Fruit fly (Drosophila melanogaster) whole organism, embryonic: ENCODE measurements around the gene His3.3A.

Source experiments
- BEAF-32 ChIP-seq: fragments of 200-800 bp; sonication (Bioruptor generic); optimal IDR thresholded peaks from 3 replicates; lab custom pipeline; 2017; ENCODE audit warnings: missing biosample characterization, missing genetic modification characterization, mild to moderate bottlenecking, moderate library complexity, missing genetic modification reagents
- Bdp1 ChIP-seq: fragments of 200-800 bp; sonication (Bioruptor generic); optimal IDR thresholded peaks from 3 replicates; lab custom pipeline; 2016; ENCODE audit warnings: missing biosample characterization, missing genetic modification characterization
- CG11247 ChIP-seq: fragments of 200-800 bp; sonication (Bioruptor generic); IDR thresholded peaks from 2 replicates; pipeline ENCODE4 v1.3.6; 2022; ENCODE audit warnings: missing biosample characterization, missing genetic modification characterization
- CG12071 ChIP-seq: fragments of 200-800 bp; sonication (Bioruptor generic); optimal IDR thresholded peaks from 3 replicates; lab custom pipeline; 2018; ENCODE audit warnings: missing biosample characterization, mild to moderate bottlenecking, missing genetic modification characterization
- CG12155 ChIP-seq: fragments of 200-800 bp; sonication (Bioruptor generic); optimal IDR thresholded peaks from 3 replicates; lab custom pipeline; 2016; ENCODE audit warnings: missing biosample characterization, missing genetic modification characterization
- CG12299 ChIP-seq: fragments of 200-800 bp; sonication (Bioruptor generic); optimal IDR thresholded peaks from 2 replicates; lab custom pipeline; 2018; ENCODE audit warnings: missing biosample characterization, mild to moderate bottlenecking, missing genetic modification characterization
- CG12769 ChIP-seq: fragments of 200-800 bp; sonication (Bioruptor generic); optimal IDR thresholded peaks from 2 replicates; lab custom pipeline; 2019; ENCODE audit warnings: missing biosample characterization, mild to moderate bottlenecking, missing genetic modification characterization, moderate library complexity
- CG13287 ChIP-seq: fragments of 200-800 bp; sonication (Bioruptor generic); IDR thresholded peaks from 2 replicates; pipeline ENCODE4 v1.3.6; 2022; ENCODE audit warnings: missing biosample characterization, missing genetic modification characterization; ENCODE audit not compliant: partially characterized antibody
- CG13424 ChIP-seq: fragments of 200-800 bp; sonication (Bioruptor generic); optimal IDR thresholded peaks from 2 replicates; lab custom pipeline; 2019; ENCODE audit warnings: missing biosample characterization, mild to moderate bottlenecking, missing genetic modification characterization, moderate library complexity
- CG15011 ChIP-seq: fragments of 200-800 bp; sonication (Bioruptor generic); optimal IDR thresholded peaks from 3 replicates; lab custom pipeline; 2018; ENCODE audit warnings: missing biosample characterization, mild to moderate bottlenecking, missing genetic modification characterization
- CG15479 ChIP-seq: fragments of 200-800 bp; sonication (Bioruptor generic); optimal IDR thresholded peaks from 3 replicates; lab custom pipeline; 2019; ENCODE audit warnings: missing biosample characterization, mild to moderate bottlenecking, missing genetic modification characterization, moderate library complexity
- CG18476 ChIP-seq: fragments of 200-800 bp; sonication (Bioruptor generic); optimal IDR thresholded peaks from 2 replicates; lab custom pipeline; 2016; ENCODE audit warnings: missing biosample characterization, mild to moderate bottlenecking, missing genetic modification characterization
- CG18764 ChIP-seq: fragments of 200-800 bp; sonication (Bioruptor generic); optimal IDR thresholded peaks from 3 replicates; lab custom pipeline; 2016; ENCODE audit warnings: missing biosample characterization, missing genetic modification characterization
- CG31441 ChIP-seq: fragments of 200-800 bp; sonication (Bioruptor generic); IDR thresholded peaks from 2 replicates; pipeline ENCODE4 v1.3.6; 2022; ENCODE audit warnings: missing biosample characterization, missing genetic modification characterization
- CG34224 ChIP-seq: fragments of 200-800 bp; sonication (Bioruptor generic); IDR thresholded peaks from 3 replicates; pipeline ENCODE4 v1.3.6; 2022; ENCODE audit warnings: missing biosample characterization, missing genetic modification characterization; ENCODE audit not compliant: partially characterized antibody
- CG34376 ChIP-seq: fragments of 200-800 bp; sonication (Bioruptor generic); optimal IDR thresholded peaks from 2 replicates; lab custom pipeline; 2018; ENCODE audit warnings: missing biosample characterization, mild to moderate bottlenecking, missing genetic modification characterization
- CG34422 ChIP-seq: fragments of 200-800 bp; sonication (Bioruptor generic); IDR thresholded peaks from 3 replicates; pipeline ENCODE4 v1.3.6; 2022; ENCODE audit warnings: missing biosample characterization, missing genetic modification characterization
- CG4282 ChIP-seq: fragments of 200-800 bp; sonication (Bioruptor generic); optimal IDR thresholded peaks from 2 replicates; lab custom pipeline; 2016; ENCODE audit warnings: missing biosample characterization, missing genetic modification characterization
- CG4404 ChIP-seq: fragments of 200-800 bp; sonication (Bioruptor generic); IDR thresholded peaks from 2 replicates; pipeline ENCODE4 v1.3.6; 2022; ENCODE audit warnings: missing biosample characterization, missing genetic modification characterization
- CG4707 ChIP-seq: fragments of 200-800 bp; sonication (Bioruptor generic); optimal IDR thresholded peaks from 2 replicates; lab custom pipeline; 2018; ENCODE audit warnings: missing biosample characterization, mild to moderate bottlenecking, missing genetic modification characterization, moderate library complexity
- CG6254 ChIP-seq: fragments of 200-800 bp; sonication (Bioruptor generic); optimal IDR thresholded peaks from 3 replicates; lab custom pipeline; 2017; ENCODE audit warnings: mild to moderate bottlenecking, missing biosample characterization, missing genetic modification reagents, missing genetic modification characterization
- CG6689 ChIP-seq: fragments of 200-800 bp; sonication (Bioruptor generic); IDR thresholded peaks from 2 replicates; pipeline ENCODE4 v1.3.6; 2022; ENCODE audit warnings: missing biosample characterization, missing genetic modification characterization
- CG6854 ChIP-seq: fragments of 200-800 bp; sonication (Bioruptor generic); optimal IDR thresholded peaks from 3 replicates; lab custom pipeline; 2017; ENCODE audit warnings: missing biosample characterization, mild to moderate bottlenecking, missing genetic modification characterization
- CG8290 ChIP-seq, 3 experiments: fragments of 200-800 bp; sonication (Bioruptor generic); optimal IDR thresholded peaks; 2 replicates each; lab custom pipeline; 2016 to 2019; ENCODE audit warnings: missing biosample characterization in 3 of 3, missing genetic modification characterization in 3 of 3, mild to moderate bottlenecking in 2 of 3, moderate library complexity in 1 of 3
- CG9876 ChIP-seq: fragments of 200-800 bp; sonication (Bioruptor generic); optimal IDR thresholded peaks from 2 replicates; lab custom pipeline; 2016; ENCODE audit warnings: missing biosample characterization, missing genetic modification characterization
- Dbx ChIP-seq: fragments of 200-800 bp; sonication (Bioruptor generic); IDR thresholded peaks from 3 replicates; pipeline ENCODE4 v1.3.6; 2022; ENCODE audit warnings: missing biosample characterization, missing genetic modification characterization
- Dip2 ChIP-seq: fragments of 200-800 bp; sonication (Bioruptor generic); IDR thresholded peaks from 2 replicates; pipeline ENCODE4 v1.3.6; 2022; ENCODE audit warnings: missing biosample characterization, missing genetic modification characterization
- GATAe ChIP-seq: fragments of 200-800 bp; sonication (Bioruptor generic); conservative IDR thresholded peaks from 2 replicates; pipeline ENCODE4 v1.3.6; 2022; ENCODE audit warnings: missing biosample characterization, missing genetic modification characterization
- MTF-1 ChIP-seq: fragments of 200-800 bp; sonication (Bioruptor generic); optimal IDR thresholded peaks from 2 replicates; lab custom pipeline; 2018; ENCODE audit warnings: missing biosample characterization, mild to moderate bottlenecking, missing genetic modification characterization, borderline replicate concordance
- Med ChIP-seq: fragments of 200-800 bp; sonication (Bioruptor generic); peaks from one replicate; lab custom pipeline; 2016; ENCODE audit warnings: missing biosample characterization, missing genetic modification characterization, mild to moderate bottlenecking, inconsistent platforms, moderate library complexity
- Meics ChIP-seq: fragments of 200-800 bp; sonication (Bioruptor generic); optimal IDR thresholded peaks from 2 replicates; lab custom pipeline; 2017; ENCODE audit warnings: missing biosample characterization, mild to moderate bottlenecking, missing genetic modification characterization
- Sox102F ChIP-seq: fragments of 200-800 bp; sonication (Bioruptor generic); optimal IDR thresholded peaks from 2 replicates; lab custom pipeline; 2018; ENCODE audit warnings: missing biosample characterization, mild to moderate bottlenecking, missing genetic modification characterization, moderate library complexity
- al ChIP-seq: fragments of 200-800 bp; sonication (Bioruptor generic); IDR thresholded peaks from 2 replicates; pipeline ENCODE4 v1.3.6; 2022; ENCODE audit warnings: missing biosample characterization, missing genetic modification characterization
- ara ChIP-seq: fragments of 200-800 bp; sonication (Bioruptor generic); IDR thresholded peaks from 2 replicates; pipeline ENCODE4 v1.3.6; 2022; ENCODE audit warnings: missing biosample characterization, missing genetic modification characterization
- ase ChIP-seq: fragments of 200-800 bp; sonication (Bioruptor generic); IDR thresholded peaks from 3 replicates; pipeline ENCODE4 v1.3.6; 2022; ENCODE audit warnings: missing biosample characterization, missing genetic modification characterization
- bcd ChIP-seq: fragments of 200-800 bp; sonication (Bioruptor generic); optimal IDR thresholded peaks from 2 replicates; lab custom pipeline; 2017; ENCODE audit warnings: missing biosample characterization, mild to moderate bottlenecking, missing genetic modification characterization
- chn ChIP-seq: fragments of 200-800 bp; sonication (Bioruptor generic); optimal IDR thresholded peaks from 2 replicates; lab custom pipeline; 2016; ENCODE audit warnings: missing biosample characterization, missing genetic modification characterization
- dan ChIP-seq: fragments of 200-800 bp; sonication (Bioruptor generic); IDR thresholded peaks from 2 replicates; pipeline ENCODE4 v1.3.6; 2022; ENCODE audit warnings: missing biosample characterization, missing genetic modification characterization
- emc ChIP-seq: fragments of 200-800 bp; sonication (Bioruptor generic); optimal IDR thresholded peaks from 2 replicates; lab custom pipeline; 2016; ENCODE audit warnings: missing biosample characterization, missing genetic modification characterization
- fd64A ChIP-seq: fragments of 200-800 bp; sonication (Bioruptor generic); optimal IDR thresholded peaks from 3 replicates; lab custom pipeline; 2018; ENCODE audit warnings: missing biosample characterization, mild to moderate bottlenecking, missing genetic modification characterization
- fru ChIP-seq: fragments of >200 bp; optimal IDR thresholded peaks from 2 replicates; lab custom pipeline; 2017
- klu ChIP-seq: fragments of 200-800 bp; sonication (Bioruptor generic); IDR thresholded peaks from 2 replicates; pipeline ENCODE4 v1.3.6; 2022; ENCODE audit warnings: missing biosample characterization, missing genetic modification characterization
- nerfin-1 ChIP-seq: fragments of 200-800 bp; sonication (Bioruptor generic); optimal IDR thresholded peaks from 3 replicates; lab custom pipeline; 2019; ENCODE audit warnings: missing biosample characterization, mild to moderate bottlenecking, missing genetic modification characterization, moderate library complexity
- pb ChIP-seq: fragments of 200-800 bp; sonication (Bioruptor generic); optimal IDR thresholded peaks from 3 replicates; lab custom pipeline; 2016; ENCODE audit warnings: missing biosample characterization, missing genetic modification characterization
- phol ChIP-seq: fragments of 200-800 bp; sonication (Bioruptor generic); optimal IDR thresholded peaks from 3 replicates; lab custom pipeline; 2018; ENCODE audit warnings: missing biosample characterization, mild to moderate bottlenecking, missing genetic modification characterization, moderate library complexity
- ranshi ChIP-seq: fragments of 200-800 bp; sonication (Bioruptor generic); IDR thresholded peaks from 2 replicates; pipeline ENCODE4 v1.3.6; 2022; ENCODE audit warnings: missing biosample characterization, missing genetic modification characterization
- sc ChIP-seq, 3 experiments: fragments of >200 bp in 2 of 3; fragments of 200-800 bp in 1 of 3; sonication (Bioruptor generic) in 1 of 3; optimal IDR thresholded peaks; 2 replicates in 2 of 3; 3 replicates in 1 of 3; lab custom pipeline; 2017; ENCODE audit warnings: mild to moderate bottlenecking in 1 of 3, missing biosample characterization in 1 of 3, missing genetic modification characterization in 1 of 3, missing genetic modification reagents in 1 of 3
- sens ChIP-seq: fragments of 200-800 bp; sonication (Bioruptor generic); peaks from one replicate; lab custom pipeline; 2016; ENCODE audit warnings: missing biosample characterization, missing genetic modification characterization
- sens-2 ChIP-seq: fragments of 200-800 bp; sonication (Bioruptor generic); IDR thresholded peaks from 2 replicates; pipeline ENCODE4 v1.3.6; 2022; ENCODE audit warnings: missing biosample characterization, missing genetic modification characterization
- sug ChIP-seq: fragments of 200-800 bp; optimal IDR thresholded peaks from 2 replicates; lab custom pipeline; 2019; ENCODE audit warnings: missing biosample characterization, mild to moderate bottlenecking, missing genetic modification characterization, moderate library complexity
- toy ChIP-seq: fragments of 200-800 bp; sonication (Bioruptor generic); IDR thresholded peaks from 2 replicates; pipeline ENCODE4 v1.3.6; 2022; ENCODE audit warnings: missing biosample characterization, missing genetic modification characterization

Gene His3.3A

DNA sequence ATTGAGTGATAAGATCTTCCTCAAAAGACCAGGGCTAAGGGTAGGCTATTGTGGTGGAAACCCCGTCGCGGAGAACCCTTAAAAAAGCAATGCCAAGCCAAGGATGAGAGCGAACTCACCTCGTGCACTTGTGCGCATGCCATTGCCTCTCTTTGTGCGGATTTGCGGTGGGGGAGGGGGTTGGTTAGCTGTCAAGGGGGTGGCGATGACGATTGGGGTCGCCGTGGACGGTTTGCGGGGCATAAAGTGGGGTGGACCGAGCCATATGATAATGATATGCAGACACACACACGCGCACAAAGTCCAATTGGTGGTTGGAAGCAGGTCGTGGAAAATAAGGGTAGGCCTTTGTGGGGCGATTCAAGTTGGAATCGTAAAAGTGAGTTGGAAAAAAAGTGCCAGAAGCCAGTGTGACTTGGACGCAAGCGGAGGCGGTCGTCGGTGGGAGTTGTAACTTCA, 17.4 kb upstream of the His3.3A start, which contains the start of the genes CG14042 and SP555 (continued):
- TF ChIP-seq emc (GFP tag; lab: Kevin White, UChicago) (no peak), CG13424 (tag; lab: Kevin White, UChicago) (no peak), toy (GFP tag; lab: Robert Waterston, UW) (no peak), pb (GFP tag; lab: Kevin White, UChicago) (no peak), CG18476 (GFP tag; lab: Kevin White, UChicago) (no peak), CG12155 (GFP tag; lab: Kevin White, UChicago) (no peak), CG6854 (GFP tag; lab: Kevin White, UChicago) (peak; percentile 14), CG12071 (GFP tag; lab: Kevin White, UChicago) (no peak), CG6254 (GFP tag; lab: Kevin White, UChicago) (no peak), MTF-1 (GFP tag; lab: Kevin White, UChicago) (no peak), CG34224 (no peak), sug (tag; lab: Kevin White, UChicago) (no peak), sens-2 (no peak), sens (GFP tag; lab: Kevin White, UChicago) (peak; percentile 20), CG18764 (GFP tag; lab: Kevin White, UChicago) (no peak), CG9876 (GFP tag; lab: Kevin White, UChicago) (no peak), CG6689 (no peak), Dip2 (GFP tag; lab: Robert Waterston, UW) (no peak), nerfin-1 (peak; percentile 71), Bdp1 (GFP tag; lab: Kevin White, UChicago) (no peak), GATAe (GFP tag; lab: Robert Waterston, UW) (no peak), fd64A (GFP tag; lab: Kevin White, UChicago) (no peak), sc (optimal IDR thresholded peaks at IDR 0.05; lab: Kevin White, UChicago) (no peak), sc (GFP tag; optimal IDR thresholded peaks at IDR 0.05; lab: Kevin White, UChicago) (no peak), CG13287 (GFP tag; lab: Robert Waterston, UW) (0 out of 2 replicates have a peak, but pooled peaks have one; percentile 7), CG15479 (GFP tag; lab: Kevin White, UChicago) (no peak), ara (GFP tag; lab: Robert Waterston, UW) (no peak), CG8290 (GFP tag; optimal IDR thresholded peaks at IDR 0.05; lab: Kevin White, UChicago) (no peak), CG8290 (tag; optimal IDR thresholded peaks at IDR 0.05; lab: Kevin White, UChicago) (peak in 1 of 2 experiments; percentile 26), CG4404 (no peak), phol (no peak), CG11247 (GFP tag; lab: Robert Waterston, UW) (no peak), ranshi (no peak), bcd (GFP tag; lab: Kevin White, UChicago) (no peak), CG34376 (GFP tag; lab: Kevin White, UChicago) (peak; percentile 30), klu (no peak), Meics (no peak), BEAF-32 (GFP tag; lab: Kevin White, UChicago) (no peak), CG15011 (no peak), dan (GFP tag; lab: Robert Waterston, UW) (no peak), CG4282 (GFP tag; lab: Kevin White, UChicago) (no peak), al (no peak), Sox102F (GFP tag; lab: Kevin White, UChicago) (no peak), CG31441 (GFP tag; lab: Robert Waterston, UW) (no peak), Dbx (GFP tag; lab: Robert Waterston, UW) (no peak), fru (lab: Kevin White, UChicago) (no peak), CG34422 (GFP tag; lab: Robert Waterston, UW) (no peak), ase (GFP tag; lab: Robert Waterston, UW) (no peak), Med (peak; percentile 7), CG12769 (tag; lab: Kevin White, UChicago) (no peak), CG4707 (GFP tag; lab: Kevin White, UChicago) (no peak), CG12299 (tag; lab: Kevin White, UChicago) (no peak), chn (GFP tag; lab: Kevin White, UChicago) (no peak)
